Worm (Caenorhabditis elegans) whole organism, young adult: ENCODE measurements around the gene F09B12.7.

Experiments
- cebp-1 ChIP-seq, 2 experiments: fragments of 200-800 bp in 1 of 2; sonication (Bioruptor generic) in 1 of 2; sonication (generic microtip) in 1 of 2; IDR thresholded peaks in 1 of 2; optimal IDR thresholded peaks in 1 of 2; 2 replicates each; pipeline versions ENCODE4 v1.3.6 to Lab custom; 2017 to 2022; ENCODE audit warnings: missing compliant biosample characterization in 2 of 2, missing genetic modification characterization in 2 of 2, mild to moderate bottlenecking in 1 of 2, missing genetic modification reagents in 1 of 2, moderate library complexity in 1 of 2
- unc-62 ChIP-seq: fragments of 150-350 bp; optimal IDR thresholded peaks from 2 replicates; lab custom pipeline; 2014; ENCODE audit warnings: missing biosample characterization, missing genetic modification reagents, missing genetic modification characterization

F09B12.7 gene

ce11 chrX:15045401-15045800, 49.5 kb downstream of the F09B12.7 start:
- no peak for TF ChIP-seq unc-62
- TF ChIP-seq cebp-1 (GFP tag; IDR thresholded peaks at IDR 0.05; lab: Robert Waterston, UW) = peak; percentile 48; the same call in 1 of the 2 replicates
- TF ChIP-seq cebp-1 (tag; optimal IDR thresholded peaks at IDR 0.05; lab: Kevin White, UChicago) = peak; percentile 88
